Worm (Caenorhabditis elegans): ENCODE data around the gene R10D12.13.
A peak's percentile ranks its signal among the peaks of the same experiment; 100 is the strongest.

R10D12.13 gene

ce11 chrV:14012002-14012554 lies 49.9 kb downstream of the R10D12.13 start, which contains the start of the genes ddx-17 and aip-1:
Gene ddx-17 (minus strand): TSS chrV:14012052.
Gene aip-1 (plus strand): TSS chrV:14012333.
- TF ChIP-seq elt-1 (tag; optimal IDR thresholded peaks at IDR 0.05; ENCODE audit: borderline replicate concordance, insufficient read depth) = no peak
- no peak for TF ChIP-seq drap-1 (GFP tag; optimal IDR thresholded peaks at IDR 0.05)
- peak; percentile 50 for TF ChIP-seq lsy-2 (tag; optimal IDR thresholded peaks at IDR 0.05)
- TF ChIP-seq flh-1 (GFP tag; optimal IDR thresholded peaks at IDR 0.05) = no peak
- no peak for TF ChIP-seq zip-8 (tag; optimal IDR thresholded peaks at IDR 0.05)
- TF ChIP-seq tbx-8 (GFP tag; optimal IDR thresholded peaks at IDR 0.05) = no peak
- TF ChIP-seq ham-2 (GFP tag; optimal IDR thresholded peaks at IDR 0.05) = no peak
- TF ChIP-seq snpc-4 (tag; optimal IDR thresholded peaks at IDR 0.05) = no peak
- no peak for TF ChIP-seq nhr-12 (tag; optimal IDR thresholded peaks at IDR 0.05)
- TF ChIP-seq nhr-76 (tag; optimal IDR thresholded peaks at IDR 0.05) = no peak
- TF ChIP-seq ceh-43 (GFP tag; optimal IDR thresholded peaks at IDR 0.05) = no peak
- TF ChIP-seq cnd-1 (tag; optimal IDR thresholded peaks at IDR 0.05) = no peak
- no peak for TF ChIP-seq unc-120 (tag; optimal IDR thresholded peaks at IDR 0.05; ENCODE audit: poor library complexity, severe bottlenecking)
- no peak for TF ChIP-seq sem-2 (GFP tag; optimal IDR thresholded peaks at IDR 0.05)
- no peak for TF ChIP-seq unc-39 (tag; optimal IDR thresholded peaks at IDR 0.05)
- TF ChIP-seq nhr-2 (tag; optimal IDR thresholded peaks at IDR 0.05) = no peak
- TF ChIP-seq ztf-11 (tag; optimal IDR thresholded peaks at IDR 0.05) = no peak
- no peak for TF ChIP-seq blmp-1 (tag; optimal IDR thresholded peaks at IDR 0.05)
- no peak for TF ChIP-seq lin-32 (GFP tag; optimal IDR thresholded peaks at IDR 0.05)
- TF ChIP-seq elt-3 (tag; optimal IDR thresholded peaks at IDR 0.05) = no peak
- TF ChIP-seq mab-5 (tag; optimal IDR thresholded peaks at IDR 0.05) = no peak
- peak; percentile 40 for TF ChIP-seq ceh-39 (tag; optimal IDR thresholded peaks at IDR 0.05)
- no peak for TF ChIP-seq mls-2 (tag; optimal IDR thresholded peaks at IDR 0.05)
- TF ChIP-seq unc-62 (GFP tag; optimal IDR thresholded peaks at IDR 0.05) = no peak
- TF ChIP-seq sptf-1 (tag; optimal IDR thresholded peaks at IDR 0.05) = no peak
- TF ChIP-seq nhr-237 (tag; optimal IDR thresholded peaks at IDR 0.05) = peak; percentile 42
- peak; percentile 53 for TF ChIP-seq ces-1 (GFP tag; optimal IDR thresholded peaks at IDR 0.05)
- TF ChIP-seq bed-3 (GFP tag; optimal IDR thresholded peaks at IDR 0.05) = no peak
- TF ChIP-seq mep-1 (tag; optimal IDR thresholded peaks at IDR 0.05) = peak; percentile 70
- no peak for TF ChIP-seq M03D4.4 (tag; optimal IDR thresholded peaks at IDR 0.05)
- TF ChIP-seq nhr-28 (tag; optimal IDR thresholded peaks at IDR 0.05) = no peak
- no peak for TF ChIP-seq ceh-83 (GFP tag; optimal IDR thresholded peaks at IDR 0.05)
- TF ChIP-seq pha-4 (tag; optimal IDR thresholded peaks at IDR 0.05) = peak; percentile 24
- TF ChIP-seq hlh-1 (tag; optimal IDR thresholded peaks at IDR 0.05) = no peak
- peak; percentile 59 for TF ChIP-seq lin-13 (tag; optimal IDR thresholded peaks at IDR 0.05)

Measured in whole organism, mixed stage, embryonic.